Worm (Caenorhabditis elegans): Measurements from ENCODE around the gene T16A9.5.

The T16A9.5 gene

DNA sequence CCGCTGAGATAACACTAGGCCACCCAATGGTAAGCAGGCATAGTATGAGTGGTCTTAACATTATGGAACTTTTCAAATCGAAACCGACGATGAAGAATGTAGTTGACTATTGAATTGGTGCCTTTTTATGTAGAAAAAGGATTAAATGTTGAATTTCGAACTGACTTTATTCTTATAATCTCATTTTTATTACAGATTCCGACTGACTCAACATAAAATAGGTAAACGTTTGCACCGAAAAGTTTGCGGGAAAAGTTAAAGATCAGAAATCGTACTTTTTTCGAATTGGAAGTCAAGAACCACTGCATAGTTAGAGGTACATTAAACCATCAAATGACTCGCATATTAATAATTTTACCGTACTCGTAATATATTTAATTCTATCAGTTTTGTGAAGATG lies 39.2 kb upstream of the T16A9.5 start, which contains the start of gene K02E11.7:
Gene K02E11.7, minus strand, starts transcription at position 101 of the 400 bp plus-strand sequence.
- TF ChIP-seq F39B2.1 (GFP tag; IDR thresholded peaks at IDR 0.05), result no peak
- TF ChIP-seq dpl-1 (GFP tag; optimal IDR thresholded peaks at IDR 0.05), result no peak
- no peak for TF ChIP-seq hmg-1.2 (GFP tag; IDR thresholded peaks at IDR 0.05)
- no peak for TF ChIP-seq akir-1 (GFP tag; optimal IDR thresholded peaks at IDR 0.05)
- no peak for TF ChIP-seq rpc-1 (optimal IDR thresholded peaks at IDR 0.05)
- no peak for TF ChIP-seq rpc-1 (tag; optimal IDR thresholded peaks at IDR 0.05)
- no peak for TF ChIP-seq C06A6.2 (GFP tag; conservative IDR thresholded peaks at IDR 0.05)
- TF ChIP-seq madf-6 (GFP tag; IDR thresholded peaks at IDR 0.05), result no peak
- TF ChIP-seq egrh-3 (GFP tag; IDR thresholded peaks at IDR 0.05), result no peak
- TF ChIP-seq ztf-26 (tag; optimal IDR thresholded peaks at IDR 0.05), result no peak

DNA sequence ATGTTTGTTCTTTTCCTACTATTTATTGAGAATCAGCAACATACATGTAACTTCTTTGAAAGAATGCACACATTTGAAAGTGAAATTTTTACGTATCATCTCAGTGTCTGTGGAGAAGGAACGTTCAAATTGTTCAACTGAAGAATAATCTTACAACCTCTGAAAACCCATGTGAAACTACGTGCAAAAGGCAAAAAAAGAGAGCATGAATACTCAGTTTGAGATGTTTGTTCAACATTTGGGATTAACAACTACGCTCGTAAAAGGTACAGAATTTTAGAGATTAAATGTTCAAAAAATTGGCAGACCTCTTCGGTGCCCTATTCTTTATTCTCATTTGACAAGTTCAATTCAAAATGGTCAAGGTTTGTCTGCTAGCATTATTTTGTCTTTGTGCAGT lies 37.0 kb upstream of the T16A9.5 start, which contains the start of gene K02E11.5:
Gene K02E11.5, plus strand, starts transcription at position 301 of the 400 bp plus-strand sequence.
- TF ChIP-seq lin-26 (GFP tag; IDR thresholded peaks at IDR 0.05) (no peak), ztf-3 (GFP tag; optimal IDR thresholded peaks at IDR 0.05) (no peak), F23B12.7 (tag; optimal IDR thresholded peaks at IDR 0.05; ENCODE audit: insufficient read depth) (no peak), chd-7 (tag; optimal IDR thresholded peaks at IDR 0.05) (no peak), nhr-27 (tag; optimal IDR thresholded peaks at IDR 0.05) (no peak)

DNA sequence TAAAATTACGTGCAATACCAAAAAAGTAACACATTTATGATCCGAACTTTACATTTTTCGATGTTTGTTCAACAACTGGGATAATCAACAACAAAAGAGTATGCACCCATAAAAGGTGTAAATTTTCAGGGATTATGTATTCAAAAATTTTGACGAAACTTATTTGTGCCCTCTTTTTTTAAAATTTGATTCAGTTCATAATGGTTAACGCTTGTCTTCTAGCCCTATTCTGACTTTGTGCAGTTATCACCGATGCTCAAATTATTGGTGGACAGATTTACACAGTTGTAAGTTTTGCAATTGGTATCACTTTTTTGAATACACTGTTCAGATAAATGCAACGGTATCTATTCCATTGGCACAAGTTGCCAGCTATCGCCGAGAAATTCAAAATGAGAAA lies 33.6 kb upstream of the T16A9.5 start, which contains the start of gene K02E11.6:
Gene K02E11.6, plus strand, starts transcription at position 149 of the 400 bp plus-strand sequence.
- TF ChIP-seq mxl-1 (tag; optimal IDR thresholded peaks at IDR 0.05) (no peak), ets-4 (GFP tag; optimal IDR thresholded peaks at IDR 0.05) (no peak), cebp-2 (GFP tag; IDR thresholded peaks at IDR 0.05) (no peak), ztf-25 (GFP tag; IDR thresholded peaks at IDR 0.05) (no peak), attf-3 (GFP tag; conservative IDR thresholded peaks at IDR 0.05) (no peak), zfh-2 (GFP tag; conservative IDR thresholded peaks at IDR 0.05) (no peak), T26A5.8 (tag; optimal IDR thresholded peaks at IDR 0.05) (no peak), fkh-3 (tag; optimal IDR thresholded peaks at IDR 0.05) (no peak), nhr-90 (tag; optimal IDR thresholded peaks at IDR 0.05) (no peak), C06A6.2 (GFP tag; conservative IDR thresholded peaks at IDR 0.05) (no peak), nfya-2 (GFP tag; IDR thresholded peaks at IDR 0.05) (no peak), rpc-1 (optimal IDR thresholded peaks at IDR 0.05) (no peak), rpc-1 (tag; optimal IDR thresholded peaks at IDR 0.05) (no peak), tbx-9 (tag; optimal IDR thresholded peaks at IDR 0.05; ENCODE audit: borderline replicate concordance) (no peak), ceh-40 (GFP tag; IDR thresholded peaks at IDR 0.05) (no peak), let-607 (tag; optimal IDR thresholded peaks at IDR 0.05) (no peak), hmg-1.2 (GFP tag; IDR thresholded peaks at IDR 0.05) (no peak), aptf-3 (GFP tag; IDR thresholded peaks at IDR 0.05) (no peak), ceh-91 (GFP tag; IDR thresholded peaks at IDR 0.05) (no peak)

DNA sequence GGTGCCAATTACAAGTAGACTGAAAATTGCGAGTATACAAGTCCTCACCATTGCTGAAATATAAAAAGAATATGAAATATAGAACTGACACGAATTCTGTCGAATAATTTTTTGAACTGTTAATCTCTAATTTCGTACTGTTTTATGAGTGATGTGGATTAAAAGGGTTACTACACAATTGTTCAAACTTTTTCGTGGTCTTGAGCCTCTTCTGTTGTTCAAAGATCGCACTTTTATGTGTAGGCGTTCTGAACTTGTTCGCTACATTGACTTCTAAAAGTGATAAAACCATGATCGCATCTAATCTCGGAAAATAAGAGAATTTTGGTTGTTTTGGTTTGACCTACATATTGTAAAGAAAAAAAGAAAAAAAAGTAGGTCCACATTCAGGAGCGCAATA lies 33.0 kb upstream of the T16A9.5 start, which contains the start of gene K02E11.4:
Gene K02E11.4, minus strand, starts transcription at position 101 of the 400 bp plus-strand sequence.
- TF ChIP-seq rcor-1 (GFP tag; IDR thresholded peaks at IDR 0.05), result no peak
- no peak for TF ChIP-seq unc-130 (GFP tag; optimal IDR thresholded peaks at IDR 0.05)
- TF ChIP-seq nhr-80 (tag; optimal IDR thresholded peaks at IDR 0.05), result no peak
- no peak for TF ChIP-seq K12H6.12 (tag; optimal IDR thresholded peaks at IDR 0.05)
- no peak for TF ChIP-seq ztf-6 (GFP tag; IDR thresholded peaks at IDR 0.05)
- TF ChIP-seq egl-44 (GFP tag; IDR thresholded peaks at IDR 0.05), result no peak
- no peak for TF ChIP-seq pha-4 (tag; optimal IDR thresholded peaks at IDR 0.05)
- no peak for TF ChIP-seq rec-8 (tag; optimal IDR thresholded peaks at IDR 0.05)
- no peak for TF ChIP-seq mcd-1 (GFP tag; IDR thresholded peaks at IDR 0.05)
